Worm (Caenorhabditis elegans) whole organism, mixed stage, embryonic: ENCODE results near the gene pas-2.

ENCODE experiments used
- M03D4.4 ChIP-seq: sonication (generic microtip); optimal IDR thresholded peaks from 2 replicates; lab custom pipeline; 2017; ENCODE audit warnings: mild to moderate bottlenecking, missing genetic modification characterization, missing compliant biosample characterization
- bed-3 ChIP-seq: fragments of 200-800 bp; sonication (Bioruptor generic); optimal IDR thresholded peaks from 3 replicates; lab custom pipeline; 2018; ENCODE audit warnings: mild to moderate bottlenecking, missing genetic modification characterization, moderate library complexity, missing compliant biosample characterization
- blmp-1 ChIP-seq: fragments of 150-350 bp; optimal IDR thresholded peaks from 2 replicates; lab custom pipeline; 2014; ENCODE audit warnings: missing biosample characterization, missing genetic modification characterization
- ceh-39 ChIP-seq: fragments of 150-350 bp; optimal IDR thresholded peaks from 2 replicates; lab custom pipeline; 2014; ENCODE audit warnings: missing biosample characterization, missing genetic modification characterization
- ceh-43 ChIP-seq: fragments of 200-800 bp; sonication (Bioruptor generic); optimal IDR thresholded peaks from 2 replicates; lab custom pipeline; 2018; ENCODE audit warnings: mild to moderate bottlenecking, missing genetic modification characterization, moderate library complexity, missing compliant biosample characterization
- ceh-83 ChIP-seq: fragments of 200-800 bp; sonication (Bioruptor generic); optimal IDR thresholded peaks from 2 replicates; lab custom pipeline; 2018; ENCODE audit warnings: mild to moderate bottlenecking, missing genetic modification characterization, missing compliant biosample characterization
- ces-1 ChIP-seq: fragments of 150-350 bp; optimal IDR thresholded peaks from 2 replicates; lab custom pipeline; 2014; ENCODE audit warnings: missing biosample characterization, missing genetic modification reagents, missing genetic modification characterization
- cnd-1 ChIP-seq: fragments of 200-800 bp; sonication (Bioruptor generic); optimal IDR thresholded peaks from 2 replicates; lab custom pipeline; 2018; ENCODE audit warnings: mild to moderate bottlenecking, missing genetic modification characterization, missing compliant biosample characterization
- elt-1 ChIP-seq: sonication (generic microtip); optimal IDR thresholded peaks from 2 replicates; lab custom pipeline; 2017; ENCODE audit warnings: missing genetic modification characterization, mild to moderate bottlenecking, missing compliant biosample characterization, antibody characterized with exemption, moderate library complexity, borderline replicate concordance; ENCODE audit not compliant: insufficient read depth
- elt-3 ChIP-seq: fragments of 150-350 bp; optimal IDR thresholded peaks from 2 replicates; lab custom pipeline; 2014; ENCODE audit warnings: missing biosample characterization, missing genetic modification characterization
- flh-1 ChIP-seq: fragments of 200-800 bp; sonication (Bioruptor generic); optimal IDR thresholded peaks from 2 replicates; lab custom pipeline; 2018; ENCODE audit warnings: mild to moderate bottlenecking, missing genetic modification characterization, moderate library complexity, missing compliant biosample characterization
- ham-2 ChIP-seq: fragments of 200-800 bp; sonication (Bioruptor generic); optimal IDR thresholded peaks from 2 replicates; lab custom pipeline; 2018; ENCODE audit warnings: mild to moderate bottlenecking, missing genetic modification characterization, missing compliant biosample characterization
- hlh-1 ChIP-seq: fragments of 150-350 bp; optimal IDR thresholded peaks from 2 replicates; lab custom pipeline; 2014; ENCODE audit warnings: missing biosample characterization, missing genetic modification reagents, missing genetic modification characterization
- lin-13 ChIP-seq: fragments of 150-350 bp; optimal IDR thresholded peaks from 2 replicates; lab custom pipeline; 2014; ENCODE audit warnings: missing biosample characterization, missing genetic modification characterization
- lin-32 ChIP-seq: fragments of 200-800 bp; sonication (Bioruptor generic); optimal IDR thresholded peaks from 2 replicates; lab custom pipeline; 2018; ENCODE audit warnings: mild to moderate bottlenecking, missing genetic modification characterization, missing compliant biosample characterization
- lsy-2 ChIP-seq: fragments of 150-350 bp; optimal IDR thresholded peaks from 2 replicates; lab custom pipeline; 2014; ENCODE audit warnings: missing biosample characterization, missing genetic modification characterization
- mab-5 ChIP-seq: fragments of 150-350 bp; optimal IDR thresholded peaks from 2 replicates; lab custom pipeline; 2014; ENCODE audit warnings: missing biosample characterization, missing genetic modification characterization
- mep-1 ChIP-seq: fragments of 150-350 bp; optimal IDR thresholded peaks from 2 replicates; lab custom pipeline; 2017; ENCODE audit warnings: missing biosample characterization, missing genetic modification reagents, missing genetic modification characterization, inconsistent platforms
- mls-2 ChIP-seq: sonication (generic microtip); optimal IDR thresholded peaks from 2 replicates; lab custom pipeline; 2016; ENCODE audit warnings: mild to moderate bottlenecking, missing genetic modification characterization, moderate library complexity, missing compliant biosample characterization
- nhr-12 ChIP-seq: fragments of 150-350 bp; optimal IDR thresholded peaks from 2 replicates; lab custom pipeline; 2014; ENCODE audit warnings: missing biosample characterization, missing genetic modification characterization
- nhr-2 ChIP-seq: fragments of 150-350 bp; optimal IDR thresholded peaks from 2 replicates; lab custom pipeline; 2014; ENCODE audit warnings: missing biosample characterization, missing genetic modification characterization
- nhr-237 ChIP-seq: fragments of 150-350 bp; optimal IDR thresholded peaks from 2 replicates; lab custom pipeline; 2014; ENCODE audit warnings: missing biosample characterization, missing genetic modification characterization
- nhr-28 ChIP-seq: fragments of 150-350 bp; optimal IDR thresholded peaks from 2 replicates; lab custom pipeline; 2014; ENCODE audit warnings: missing biosample characterization, missing genetic modification characterization
- nhr-76 ChIP-seq: sonication (generic microtip); optimal IDR thresholded peaks from 2 replicates; lab custom pipeline; 2017; ENCODE audit warnings: missing biosample characterization, missing genetic modification characterization
- pha-4 ChIP-seq: fragments of 150-350 bp; optimal IDR thresholded peaks from 2 replicates; lab custom pipeline; 2018; ENCODE audit warnings: missing biosample characterization, missing genetic modification reagents, missing genetic modification characterization
- sem-2 ChIP-seq: fragments of 200-800 bp; sonication (Bioruptor generic); optimal IDR thresholded peaks from 2 replicates; lab custom pipeline; 2018; ENCODE audit warnings: mild to moderate bottlenecking, missing genetic modification characterization, missing compliant biosample characterization
- snpc-4 ChIP-seq: fragments of 150-350 bp; optimal IDR thresholded peaks from 2 replicates; lab custom pipeline; 2014; ENCODE audit warnings: missing biosample characterization, missing genetic modification characterization
- sptf-1 ChIP-seq: sonication (generic microtip); optimal IDR thresholded peaks from 2 replicates; lab custom pipeline; 2017; ENCODE audit warnings: mild to moderate bottlenecking, missing genetic modification characterization, moderate library complexity, missing compliant biosample characterization
- tbx-8 ChIP-seq: fragments of 200-800 bp; sonication (Bioruptor generic); optimal IDR thresholded peaks from 2 replicates; lab custom pipeline; 2018; ENCODE audit warnings: mild to moderate bottlenecking, missing genetic modification characterization, moderate library complexity, missing compliant biosample characterization
- unc-120 ChIP-seq: sonication (generic microtip); optimal IDR thresholded peaks from 2 replicates; lab custom pipeline; 2017; ENCODE audit warnings: missing genetic modification characterization, missing compliant biosample characterization; ENCODE audit not compliant: poor library complexity, severe bottlenecking
- unc-39 ChIP-seq: fragments of 150-350 bp; optimal IDR thresholded peaks from 2 replicates; lab custom pipeline; 2014; ENCODE audit warnings: missing biosample characterization, missing genetic modification characterization
- unc-62 ChIP-seq: fragments of 150-350 bp; optimal IDR thresholded peaks from 2 replicates; lab custom pipeline; 2014; ENCODE audit warnings: missing biosample characterization, missing genetic modification reagents, missing genetic modification characterization
- zip-8 ChIP-seq: fragments of 150-350 bp; optimal IDR thresholded peaks from 2 replicates; lab custom pipeline; 2014; ENCODE audit warnings: missing biosample characterization, missing genetic modification characterization
- ztf-11 ChIP-seq: fragments of 150-350 bp; optimal IDR thresholded peaks from 2 replicates; lab custom pipeline; 2014; ENCODE audit warnings: missing biosample characterization, missing genetic modification characterization

The pas-2 gene

DNA sequence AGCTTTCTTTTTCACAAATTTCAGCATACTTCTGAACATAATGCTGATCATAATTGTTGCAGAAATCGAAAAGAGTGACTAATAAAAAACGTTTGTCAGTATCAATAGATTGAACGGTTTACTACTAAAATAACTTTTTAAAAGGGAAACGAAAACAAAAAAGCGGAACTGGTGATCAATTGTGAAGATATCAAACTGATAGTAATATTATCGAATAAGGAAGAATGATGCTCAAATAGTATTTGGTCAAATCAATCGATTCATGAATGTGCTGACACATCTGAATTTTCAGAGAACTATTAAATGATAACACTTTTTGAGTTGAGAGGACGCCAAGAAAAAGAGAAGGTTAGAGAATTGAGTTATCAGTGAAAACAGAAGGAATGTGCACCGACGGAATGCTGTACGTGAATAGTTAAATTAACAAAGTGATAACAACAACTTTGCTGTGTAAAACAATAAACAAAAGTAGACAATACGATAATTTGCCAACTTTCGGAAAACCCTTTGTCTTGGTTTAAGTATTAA, 6.4 kb downstream of the pas-2 start, which contains the start of gene D1054.5:
Gene D1054.5, minus strand, starts transcription at position 51 of the 528 bp plus-strand sequence.
- no peak for TF ChIP-seq elt-3 (tag; lab: Kevin White, UChicago)
- TF ChIP-seq nhr-237 (tag; lab: Kevin White, UChicago), result no peak
- no peak for TF ChIP-seq sptf-1 (tag; lab: Kevin White, UChicago)
- no peak for TF ChIP-seq lin-32 (GFP tag; lab: Kevin White, UChicago)
- no peak for TF ChIP-seq pha-4 (tag; lab: Kevin White, UChicago)
- TF ChIP-seq nhr-2 (tag; lab: Kevin White, UChicago), result no peak
- TF ChIP-seq flh-1 (GFP tag; lab: Kevin White, UChicago), result no peak
- no peak for TF ChIP-seq ceh-39 (tag; lab: Kevin White, UChicago)
- TF ChIP-seq snpc-4 (tag; lab: Kevin White, UChicago), result no peak
- TF ChIP-seq ceh-43 (GFP tag; lab: Kevin White, UChicago), result no peak
- TF ChIP-seq lsy-2 (tag; lab: Kevin White, UChicago), result no peak
- no peak for TF ChIP-seq unc-120 (tag; lab: Kevin White, UChicago)
- no peak for TF ChIP-seq nhr-12 (tag; lab: Kevin White, UChicago)
- TF ChIP-seq sem-2 (GFP tag; lab: Kevin White, UChicago), result no peak
- TF ChIP-seq lin-13 (tag; lab: Kevin White, UChicago), result no peak
- no peak for TF ChIP-seq mep-1
- TF ChIP-seq M03D4.4, result no peak
- no peak for TF ChIP-seq nhr-28 (tag; lab: Kevin White, UChicago)
- TF ChIP-seq tbx-8, result no peak

DNA sequence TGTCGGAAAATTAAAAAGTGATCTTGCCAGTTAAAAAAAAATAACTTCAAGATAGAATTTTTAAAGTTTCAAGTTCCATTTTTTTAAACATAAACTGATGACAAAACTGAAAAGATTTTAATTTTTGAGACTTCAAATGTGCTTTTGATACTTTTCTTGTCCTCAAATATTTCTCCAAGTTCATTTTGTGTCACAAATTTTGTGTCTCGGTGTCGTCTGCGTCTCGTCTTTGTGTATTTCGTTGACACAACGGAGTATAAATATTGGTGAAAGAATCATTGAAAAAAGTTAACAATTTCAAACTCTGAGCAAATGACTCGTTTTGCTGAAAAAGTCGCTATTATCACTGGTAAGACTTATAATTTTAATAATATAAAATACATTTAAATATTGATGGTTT, 13.8 kb downstream of the pas-2 start, which contains the start of gene D1054.8:
Gene D1054.8, plus strand, starts transcription at position 301 of the 400 bp plus-strand sequence.
- TF ChIP-seq nhr-12 (tag; lab: Kevin White, UChicago) (no peak), bed-3 (no peak), flh-1 (GFP tag; lab: Kevin White, UChicago) (no peak), mls-2 (tag; lab: Kevin White, UChicago) (no peak), mab-5 (tag; lab: Kevin White, UChicago) (no peak), hlh-1 (tag; lab: Kevin White, UChicago) (no peak), unc-39 (tag; lab: Kevin White, UChicago) (no peak), cnd-1 (tag; lab: Kevin White, UChicago) (no peak), pha-4 (tag; lab: Kevin White, UChicago) (no peak), sptf-1 (tag; lab: Kevin White, UChicago) (no peak), unc-62 (GFP tag; lab: Kevin White, UChicago) (no peak), blmp-1 (no peak), zip-8 (tag; lab: Kevin White, UChicago) (no peak), ceh-43 (GFP tag; lab: Kevin White, UChicago) (no peak), ztf-11 (tag; lab: Kevin White, UChicago) (no peak)
- TF ChIP-seq, all 35 proteins: peak for 0

DNA sequence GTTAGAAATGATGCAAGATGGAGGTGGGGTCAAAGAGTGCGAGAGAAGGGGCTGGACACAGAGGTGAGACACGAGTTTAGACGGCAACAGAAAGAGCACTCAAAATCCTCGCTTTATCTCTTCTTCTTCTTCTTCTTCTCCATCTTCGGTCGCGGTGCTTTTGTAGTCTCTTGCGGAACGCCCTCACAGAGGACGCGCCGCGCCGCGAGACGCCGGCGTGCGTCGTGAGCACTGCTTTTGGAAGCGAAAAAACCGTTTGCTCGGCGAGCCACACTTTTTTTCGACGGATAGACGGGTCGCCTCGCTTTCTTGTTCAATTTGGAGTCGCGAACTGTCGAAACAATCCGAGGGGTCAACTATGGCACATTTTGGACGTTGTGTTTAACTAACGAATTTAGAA, 20.8 kb downstream of the pas-2 start, which contains the start of gene D1054.9:
Gene D1054.9, minus strand, starts transcription at position 137 of the 400 bp plus-strand sequence.
- TF ChIP-seq unc-120 (tag; lab: Kevin White, UChicago), result no peak
- TF ChIP-seq, all 35 proteins: peak for 0

DNA sequence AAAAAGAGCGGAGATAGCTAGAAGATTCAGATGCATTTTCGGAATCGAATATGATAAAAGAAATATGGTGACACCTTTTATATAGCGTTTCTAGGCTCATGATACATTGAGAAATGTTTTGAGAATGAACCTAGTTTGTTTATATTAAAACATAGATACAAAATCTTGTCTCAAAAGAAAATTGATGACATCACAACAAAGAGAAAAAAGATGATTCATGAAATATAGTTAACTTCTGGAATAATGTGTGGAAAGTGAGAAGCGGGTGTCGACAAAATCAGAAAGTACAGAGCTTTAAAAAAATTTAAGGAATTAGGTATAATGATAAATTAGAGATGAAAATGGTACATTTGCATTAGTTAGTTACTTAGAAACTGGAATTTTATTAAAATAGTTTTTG, 22.6 kb downstream of the pas-2 start, which contains the start of gene D1054.10:
Gene D1054.10, minus strand, starts transcription at position 101 of the 400 bp plus-strand sequence.
- TF ChIP-seq unc-120 (tag; lab: Kevin White, UChicago) (no peak), ceh-83 (GFP tag; lab: Kevin White, UChicago) (no peak), ham-2 (GFP tag; lab: Kevin White, UChicago) (no peak), lin-13 (tag; lab: Kevin White, UChicago) (no peak), nhr-237 (tag; lab: Kevin White, UChicago) (no peak), flh-1 (GFP tag; lab: Kevin White, UChicago) (no peak), unc-62 (GFP tag; lab: Kevin White, UChicago) (no peak), elt-1 (tag; lab: Kevin White, UChicago) (no peak), mab-5 (tag; lab: Kevin White, UChicago) (no peak), zip-8 (tag; lab: Kevin White, UChicago) (no peak), ces-1 (GFP tag; lab: Kevin White, UChicago) (no peak), sem-2 (GFP tag; lab: Kevin White, UChicago) (no peak), nhr-76 (tag; lab: Kevin White, UChicago) (no peak), elt-3 (tag; lab: Kevin White, UChicago) (no peak), M03D4.4 (no peak), ceh-39 (tag; lab: Kevin White, UChicago) (no peak)
